Worm (Caenorhabditis elegans) whole organism, L3 larva: Measurements from ENCODE around the gene T16A1.4.

ENCODE experiments used
- aly-2 ChIP-seq: fragments of 150-350 bp; optimal IDR thresholded peaks from 2 replicates; lab custom pipeline; 2014; ENCODE audit warnings: missing biosample characterization, missing genetic modification characterization
- pqm-1 ChIP-seq: fragments of 150-350 bp; optimal IDR thresholded peaks from 2 replicates; lab custom pipeline; 2017; ENCODE audit warnings: missing biosample characterization, missing genetic modification characterization, inconsistent platforms

ce11 chrII:2045505-2045904, 35.9 kb upstream of the T16A1.4 start, which contains the start of gene bath-24:
- TF ChIP-seq aly-2 (tag; lab: Kevin White, UChicago) = no peak
- TF ChIP-seq pqm-1 (tag; lab: Kevin White, UChicago) = no peak
